Worm (Caenorhabditis elegans) whole organism, L4 larva: Measurements from ENCODE around the gene cah-4.
A peak's percentile ranks its signal among the peaks of the same experiment; 100 is the strongest.

ENCODE experiments used
- D1046.2 ChIP-seq: fragments of 200-800 bp; sonication (Bioruptor generic); IDR thresholded peaks from 2 replicates; pipeline ENCODE4 v1.3.6; 2022; ENCODE audit warnings: missing genetic modification characterization, missing compliant biosample characterization
- F37D6.2 ChIP-seq: sonication (generic microtip); optimal IDR thresholded peaks from 2 replicates; lab custom pipeline; 2016; ENCODE audit warnings: mild to moderate bottlenecking, missing genetic modification characterization, missing compliant biosample characterization
- Y105C5A.15 ChIP-seq: fragments of 200-800 bp; sonication (Bioruptor generic); IDR thresholded peaks from 2 replicates; pipeline ENCODE4 v1.3.6; 2022; ENCODE audit warnings: missing genetic modification characterization, missing compliant biosample characterization
- aha-1 ChIP-seq: fragments of 150-350 bp; peaks from one replicate; lab custom pipeline; 2014; ENCODE audit warnings: missing biosample characterization, missing genetic modification characterization
- attf-4 ChIP-seq: sonication (generic microtip); optimal IDR thresholded peaks from 3 replicates; lab custom pipeline; 2017; ENCODE audit warnings: missing biosample characterization, missing genetic modification characterization
- ceh-82 ChIP-seq: sonication (generic microtip); optimal IDR thresholded peaks from 2 replicates; lab custom pipeline; 2017; ENCODE audit warnings: missing biosample characterization, missing genetic modification characterization
- daf-16 ChIP-seq, 3 experiments: sonication (generic microtip); optimal IDR thresholded peaks; 2 replicates each; lab custom pipeline; 2016 to 2017; ENCODE audit warnings: missing genetic modification characterization in 3 of 3, missing genetic modification reagents in 3 of 3, mild to moderate bottlenecking in 2 of 3, missing compliant biosample characterization in 2 of 3, missing biosample characterization in 1 of 3, moderate library complexity in 1 of 3
- dmd-8 ChIP-seq: fragments of 200-800 bp; sonication (Bioruptor generic); IDR thresholded peaks from 2 replicates; pipeline ENCODE4 v1.3.6; 2022; ENCODE audit warnings: missing genetic modification characterization, missing compliant biosample characterization
- dpl-1 ChIP-seq: fragments of 150-350 bp; optimal IDR thresholded peaks from 2 replicates; lab custom pipeline; 2014; ENCODE audit warnings: missing biosample characterization, missing genetic modification reagents, missing genetic modification characterization
- egl-27 ChIP-seq: sonication (generic microtip); optimal IDR thresholded peaks from 3 replicates; lab custom pipeline; 2017; ENCODE audit warnings: missing biosample characterization, missing genetic modification reagents, missing genetic modification characterization
- egl-43 ChIP-seq: fragments of 200-800 bp; sonication (Bioruptor generic); IDR thresholded peaks from 2 replicates; pipeline ENCODE4 v1.3.6; 2022; ENCODE audit warnings: missing genetic modification reagents, missing genetic modification characterization, missing compliant biosample characterization
- gei-8 ChIP-seq: fragments of 200-800 bp; sonication (Bioruptor generic); optimal IDR thresholded peaks from 2 replicates; lab custom pipeline; 2018; ENCODE audit warnings: mild to moderate bottlenecking, missing genetic modification characterization, missing compliant biosample characterization
- hif-1 ChIP-seq, 2 experiments: sonication (generic microtip); optimal IDR thresholded peaks; 2 replicates each; lab custom pipeline; 2016 to 2017; ENCODE audit warnings: missing compliant biosample characterization in 2 of 2, missing genetic modification characterization in 2 of 2, missing genetic modification reagents in 2 of 2, missing genotype in 2 of 2, mild to moderate bottlenecking in 1 of 2
- hlh-11 ChIP-seq: fragments of 200-800 bp; sonication (Bioruptor generic); optimal IDR thresholded peaks from 2 replicates; lab custom pipeline; 2018; ENCODE audit warnings: mild to moderate bottlenecking, missing genetic modification characterization, missing compliant biosample characterization
- lin-39 ChIP-seq: fragments of 150-350 bp; optimal IDR thresholded peaks from 2 replicates; lab custom pipeline; 2014; ENCODE audit warnings: missing biosample characterization, missing genetic modification reagents, missing genetic modification characterization
- lsy-2 ChIP-seq, 2 experiments: fragments of 150-350 bp in 1 of 2; sonication (generic microtip) in 1 of 2; optimal IDR thresholded peaks; 2 replicates each; lab custom pipeline; 2014 to 2017; ENCODE audit warnings: missing biosample characterization in 2 of 2, missing genetic modification characterization in 2 of 2
- madf-5 ChIP-seq, 2 experiments: fragments of 200-800 bp; sonication (Bioruptor generic); IDR thresholded peaks; 2 replicates each; pipeline ENCODE4 v1.3.6; 2022; ENCODE audit warnings: missing compliant biosample characterization in 2 of 2, missing genetic modification characterization in 2 of 2
- madf-9 ChIP-seq: fragments of 200-800 bp; sonication (Bioruptor generic); conservative IDR thresholded peaks from 2 replicates; pipeline ENCODE4 v1.3.6; 2022; ENCODE audit warnings: missing genetic modification reagents, missing genetic modification characterization, missing compliant biosample characterization
- mdt-29 ChIP-seq: fragments of 200-800 bp; sonication (Bioruptor generic); IDR thresholded peaks from 2 replicates; pipeline ENCODE4 v1.3.6; 2022; ENCODE audit warnings: missing genetic modification reagents, missing genetic modification characterization, missing compliant biosample characterization
- mep-1 ChIP-seq: fragments of 150-350 bp; sonication (generic microtip); optimal IDR thresholded peaks from 3 replicates; lab custom pipeline; 2014; ENCODE audit warnings: missing biosample characterization, missing genetic modification characterization
- mes-2 ChIP-seq: sonication (generic microtip); optimal IDR thresholded peaks from 2 replicates; lab custom pipeline; 2016; ENCODE audit warnings: missing genotype, mild to moderate bottlenecking, missing genetic modification characterization, missing compliant biosample characterization; ENCODE audit not compliant: poor library complexity, severe bottlenecking
- mxl-3 ChIP-seq: fragments of 200-800 bp; sonication (Bioruptor generic); optimal IDR thresholded peaks from 2 replicates; lab custom pipeline; 2018; ENCODE audit warnings: mild to moderate bottlenecking, missing genetic modification characterization, missing compliant biosample characterization
- nhr-102 ChIP-seq: sonication (generic microtip); optimal IDR thresholded peaks from 2 replicates; lab custom pipeline; 2016; ENCODE audit warnings: mild to moderate bottlenecking, missing genetic modification characterization, moderate library complexity, missing compliant biosample characterization
- nhr-28 ChIP-seq: fragments of 150-350 bp; optimal IDR thresholded peaks from 2 replicates; lab custom pipeline; 2014; ENCODE audit warnings: missing biosample characterization, missing genetic modification characterization
- nhr-48 ChIP-seq: sonication (generic microtip); optimal IDR thresholded peaks from 2 replicates; lab custom pipeline; 2016; ENCODE audit warnings: mild to moderate bottlenecking, missing genetic modification characterization, missing compliant biosample characterization
- nhr-6 ChIP-seq: fragments of 150-350 bp; optimal IDR thresholded peaks from 2 replicates; lab custom pipeline; 2014; ENCODE audit warnings: missing biosample characterization, missing genetic modification characterization
- nhr-76 ChIP-seq: fragments of 150-350 bp; optimal IDR thresholded peaks from 2 replicates; lab custom pipeline; 2014; ENCODE audit warnings: missing biosample characterization, missing genetic modification characterization
- php-3 ChIP-seq: fragments of 200-800 bp; sonication (Bioruptor generic); IDR thresholded peaks from 2 replicates; pipeline ENCODE4 v1.3.6; 2022; ENCODE audit warnings: missing genetic modification reagents, missing genetic modification characterization, missing compliant biosample characterization
- saeg-2 ChIP-seq: fragments of 200-800 bp; sonication (Bioruptor generic); IDR thresholded peaks from 2 replicates; pipeline ENCODE4 v1.3.6; 2022; ENCODE audit warnings: missing genetic modification reagents, missing genetic modification characterization, missing compliant biosample characterization
- set-16 ChIP-seq: fragments of 200-800 bp; sonication (Bioruptor generic); IDR thresholded peaks from 2 replicates; pipeline ENCODE4 v1.3.6; 2022; ENCODE audit warnings: missing genetic modification reagents, missing genetic modification characterization, missing compliant biosample characterization
- skn-1 ChIP-seq: fragments of 150-350 bp; optimal IDR thresholded peaks from 2 replicates; lab custom pipeline; 2014; ENCODE audit warnings: missing biosample characterization, missing genetic modification characterization
- snpc-1.2 ChIP-seq: fragments of 200-800 bp; sonication (Bioruptor generic); IDR thresholded peaks from 2 replicates; pipeline ENCODE4 v1.3.6; 2022; ENCODE audit warnings: missing genetic modification reagents, missing genetic modification characterization, missing compliant biosample characterization
- unc-130 ChIP-seq: sonication (generic microtip); optimal IDR thresholded peaks from 2 replicates; lab custom pipeline; 2016; ENCODE audit warnings: missing genetic modification reagents, missing genetic modification characterization, missing compliant biosample characterization
- unc-62 ChIP-seq, 3 experiments: fragments of 150-350 bp in 1 of 3; sonication (generic microtip); optimal IDR thresholded peaks in 2 of 3; peaks in 1 of 3; 1 replicate in 1 of 3; 2 replicates in 2 of 3; lab custom pipeline; 2014 to 2017; ENCODE audit warnings: missing biosample characterization in 3 of 3, missing genetic modification characterization in 3 of 3, missing genetic modification reagents in 3 of 3, missing genotype in 1 of 3
- zip-11 ChIP-seq: fragments of 200-800 bp; sonication (Bioruptor generic); IDR thresholded peaks from 2 replicates; pipeline ENCODE4 v1.3.6; 2022; ENCODE audit warnings: missing genetic modification characterization, missing compliant biosample characterization
- ztf-11 ChIP-seq: fragments of 150-350 bp; optimal IDR thresholded peaks from 2 replicates; lab custom pipeline; 2014; ENCODE audit warnings: missing biosample characterization, missing genetic modification characterization

The cah-4 gene

DNA sequence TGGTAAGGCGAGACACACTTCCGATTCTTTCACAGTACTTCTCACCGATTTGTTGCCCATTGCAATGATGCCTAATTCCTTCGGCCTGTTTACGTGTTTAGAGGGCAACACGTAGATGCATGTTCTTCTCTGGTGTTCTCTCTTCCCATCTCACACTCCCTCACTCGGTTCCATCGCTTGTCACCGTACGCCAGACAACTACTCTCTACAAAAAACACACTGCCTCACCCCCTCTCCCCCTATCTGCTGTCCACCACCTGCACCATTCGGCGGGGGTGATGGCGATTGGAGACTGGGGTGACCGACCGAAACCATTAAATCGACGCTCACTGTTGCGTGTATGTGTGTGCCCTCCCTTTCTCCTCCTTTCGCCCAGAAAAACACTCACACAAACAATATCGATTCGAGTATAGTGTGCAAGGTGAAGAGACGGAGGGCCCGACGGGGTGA lies 41.5 kb downstream of the cah-4 start (continued):
- no peak for TF ChIP-seq lin-39 (tag; lab: Kevin White, UChicago)
- peak; percentile 17 for TF ChIP-seq nhr-28 (tag; lab: Kevin White, UChicago)
- 0 out of 2 replicates have a peak, but pooled peaks have one; percentile 16 for TF ChIP-seq saeg-2 (GFP tag; lab: Robert Waterston, UW)
- no peak for TF ChIP-seq mdt-29 (GFP tag; lab: Robert Waterston, UW)
- no peak for TF ChIP-seq madf-5 (GFP tag; IDR thresholded peaks at IDR 0.05; lab: Robert Waterston, UW)
- peak; percentile 13 for TF ChIP-seq dpl-1
- TF ChIP-seq hlh-11 (tag; lab: Kevin White, UChicago) = peak; percentile 87
- TF ChIP-seq mxl-3 (GFP tag; lab: Kevin White, UChicago) = peak; percentile 42
- peak; percentile 65 for TF ChIP-seq nhr-102 (tag; lab: Kevin White, UChicago)
- peak; percentile 72 for TF ChIP-seq mep-1 (tag; lab: Kevin White, UChicago)
- no peak for TF ChIP-seq Y105C5A.15 (GFP tag; lab: Robert Waterston, UW)
- peak; percentile 78 for TF ChIP-seq php-3 (GFP tag; lab: Robert Waterston, UW)
- TF ChIP-seq hif-1 (tag; optimal IDR thresholded peaks at IDR 0.05; lab: Kevin White, UChicago) = peak in 1 of 2 experiments; percentile 42
- no peak for TF ChIP-seq gei-8 (GFP tag; lab: Kevin White, UChicago)
- 0 out of 2 replicates have a peak, but pooled peaks have one; percentile 41 for TF ChIP-seq D1046.2 (GFP tag; lab: Robert Waterston, UW)
- peak; percentile 39 for TF ChIP-seq nhr-48 (tag; lab: Kevin White, UChicago)
- no peak for TF ChIP-seq ceh-82 (tag; lab: Kevin White, UChicago)
- peak; percentile 99 for TF ChIP-seq aha-1 (tag; lab: Kevin White, UChicago)
- TF ChIP-seq zip-11 (GFP tag; lab: Robert Waterston, UW) = no peak
- TF ChIP-seq nhr-76 (tag; lab: Kevin White, UChicago) = no peak
- TF ChIP-seq egl-27 (tag; lab: Kevin White, UChicago) = no peak
- no peak for TF ChIP-seq unc-62 (GFP tag; optimal IDR thresholded peaks at IDR 0.05 in 1 of 2; lab: Kevin White, UChicago)
- no peak for TF ChIP-seq unc-62 (tag; optimal IDR thresholded peaks at IDR 0.05; lab: Kevin White, UChicago)
- TF ChIP-seq ztf-11 (tag; lab: Kevin White, UChicago) = no peak

DNA sequence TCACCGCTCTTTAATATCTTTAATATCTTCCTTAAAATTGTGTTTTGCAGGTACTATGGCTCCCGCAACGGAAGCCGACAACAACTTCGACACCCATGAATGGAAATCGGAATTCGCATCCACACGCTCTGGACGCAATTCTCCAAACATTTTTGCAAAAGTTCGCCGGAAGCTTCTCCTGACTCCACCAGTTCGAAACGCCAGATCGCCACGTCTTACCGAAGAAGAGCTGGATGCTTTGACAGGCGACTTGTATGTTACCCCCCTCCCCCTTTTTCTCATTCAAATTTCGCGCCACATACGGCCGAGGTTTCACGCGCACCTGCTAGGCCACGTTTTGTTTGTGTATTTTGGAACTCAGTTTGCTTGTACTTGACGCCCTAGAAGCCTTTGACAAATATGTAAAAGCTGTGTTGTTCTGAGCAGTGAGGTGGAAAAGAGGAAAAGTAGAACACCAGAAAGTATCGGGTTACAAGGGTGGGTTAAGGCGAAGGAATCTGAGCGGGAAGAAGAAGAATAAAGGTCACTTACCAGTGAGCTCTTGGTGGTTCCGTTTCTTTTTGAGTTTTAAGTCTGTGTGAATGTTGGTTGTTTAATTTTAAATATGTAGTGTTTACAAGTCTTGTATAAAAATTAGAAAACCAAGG lies 42.5 kb downstream of the cah-4 start, which contains the start of gene unc-84:
unc-84 (plus strand) TSS at position 51 of the 647 bp plus-strand sequence.
- TF ChIP-seq hif-1 (tag; optimal IDR thresholded peaks at IDR 0.05; lab: Kevin White, UChicago) (peak in 1 of 2 experiments; percentile 24), unc-130 (GFP tag; lab: Kevin White, UChicago) (no peak), mes-2 (tag; lab: Kevin White, UChicago) (peak; percentile 74), dpl-1 (peak; percentile 66), daf-16 (GFP tag; optimal IDR thresholded peaks at IDR 0.05; lab: Kevin White, UChicago) (no peak), daf-16 (tag; optimal IDR thresholded peaks at IDR 0.05; lab: Kevin White, UChicago) (peak; percentile 25), madf-9 (GFP tag; lab: Robert Waterston, UW) (no peak)

DNA sequence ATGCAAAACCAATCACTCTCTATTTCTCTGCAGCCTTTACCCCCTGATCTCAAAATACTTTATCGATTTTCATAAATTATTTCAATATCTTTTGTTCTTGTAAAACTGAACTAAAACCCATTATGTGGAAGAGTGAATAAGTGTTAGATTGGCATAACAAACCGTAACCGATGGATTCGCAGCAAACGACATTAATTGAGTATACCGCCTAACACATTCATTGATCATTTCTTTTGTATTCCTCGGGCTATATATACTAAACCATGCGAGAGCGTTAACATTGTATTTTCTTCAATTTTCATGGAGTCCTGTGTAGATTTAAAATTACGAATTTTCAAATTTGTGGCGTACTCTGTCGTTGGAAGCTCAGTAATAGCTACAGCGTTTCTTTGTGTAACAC lies 47.4 kb downstream of the cah-4 start, which contains the start of gene col-9:
col-9 (plus strand) TSS at position 301 of the 400 bp plus-strand sequence.
- TF ChIP-seq F37D6.2 (tag; lab: Kevin White, UChicago) (no peak), lsy-2 (tag; optimal IDR thresholded peaks at IDR 0.05; lab: Kevin White, UChicago) (no peak), attf-4 (tag; lab: Kevin White, UChicago) (no peak), nhr-6 (tag; lab: Kevin White, UChicago) (no peak)
- TF ChIP-seq, all 104 proteins: peak for 0

DNA sequence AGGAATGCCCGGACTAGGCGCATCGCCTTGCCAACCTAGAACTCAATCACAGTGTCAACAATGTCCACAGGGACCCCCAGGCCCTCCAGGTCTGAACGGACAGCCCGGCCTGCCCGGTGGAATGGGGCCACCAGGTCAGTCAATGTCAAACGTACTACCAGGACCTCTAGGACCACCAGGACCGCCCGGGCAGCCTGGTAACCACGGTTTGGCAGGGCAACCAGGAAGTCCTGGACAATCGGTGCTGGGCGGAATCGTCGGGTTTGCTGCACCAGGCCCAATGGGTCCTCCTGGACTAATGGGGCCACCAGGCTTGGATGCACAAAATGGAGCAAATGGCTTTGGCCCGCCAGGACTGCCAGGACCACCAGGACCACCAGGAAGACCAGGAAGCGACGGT lies 48.3 kb downstream of the cah-4 start:
- TF ChIP-seq F37D6.2 (tag; lab: Kevin White, UChicago) = no peak
- 0 out of 2 replicates have a peak, but pooled peaks have one; percentile 56 for TF ChIP-seq snpc-1.2 (GFP tag; lab: Robert Waterston, UW)
- TF ChIP-seq skn-1 = no peak
- 0 out of 2 replicates have a peak, but pooled peaks have one; percentile 52 for TF ChIP-seq dmd-8 (GFP tag; lab: Robert Waterston, UW)
- TF ChIP-seq egl-43 = 0 out of 2 replicates have a peak, but pooled peaks have one; percentile 37
- peak; percentile 90 for TF ChIP-seq set-16
